Fruit fly (Drosophila melanogaster) whole organism, embryonic: ENCODE measurements around the gene temp.

Source experiments
- ATbp ChIP-seq: fragments of 200-800 bp; sonication (Bioruptor generic); optimal IDR thresholded peaks from 2 replicates; lab custom pipeline; 2017; ENCODE audit warnings: missing biosample characterization, mild to moderate bottlenecking, missing genetic modification characterization, missing genetic modification reagents
- Antp ChIP-seq: fragments of 200-800 bp; sonication (Bioruptor generic); optimal IDR thresholded peaks from 3 replicates; lab custom pipeline; 2016; ENCODE audit warnings: missing biosample characterization, missing genetic modification characterization
- Atf6 ChIP-seq: fragments of 200-800 bp; sonication (Bioruptor generic); IDR thresholded peaks from 2 replicates; pipeline ENCODE4 v1.3.6; 2022; ENCODE audit warnings: missing biosample characterization, missing genetic modification characterization
- CG11093 ChIP-seq: fragments of 200-800 bp; sonication (Bioruptor generic); IDR thresholded peaks from 3 replicates; pipeline ENCODE4 v1.3.6; 2022; ENCODE audit warnings: missing biosample characterization, missing genetic modification characterization
- CG11560 ChIP-seq: fragments of 200-800 bp; sonication (Bioruptor generic); IDR thresholded peaks from 3 replicates; pipeline ENCODE4 v1.3.6; 2022; ENCODE audit warnings: missing biosample characterization, missing genetic modification characterization
- CG13123 ChIP-seq: fragments of 200-800 bp; sonication (Bioruptor generic); optimal IDR thresholded peaks from 2 replicates; lab custom pipeline; 2016; ENCODE audit warnings: missing biosample characterization, missing genetic modification characterization
- CG13894 ChIP-seq: fragments of 200-800 bp; sonication (Bioruptor generic); optimal IDR thresholded peaks from 3 replicates; lab custom pipeline; 2018; ENCODE audit warnings: missing biosample characterization, mild to moderate bottlenecking, missing genetic modification characterization, moderate library complexity
- CG14667 ChIP-seq: fragments of 200-800 bp; sonication (Bioruptor generic); IDR thresholded peaks from 2 replicates; pipeline ENCODE4 v1.3.6; 2022; ENCODE audit warnings: missing biosample characterization, missing genetic modification characterization
- CG1529 ChIP-seq: fragments of 200-800 bp; sonication (Bioruptor generic); optimal IDR thresholded peaks from 3 replicates; lab custom pipeline; 2018; ENCODE audit warnings: missing biosample characterization, missing genetic modification characterization
- CG17912 ChIP-seq: fragments of 200-800 bp; sonication (Bioruptor generic); optimal IDR thresholded peaks from 2 replicates; lab custom pipeline; 2018; ENCODE audit warnings: missing biosample characterization, mild to moderate bottlenecking, missing genetic modification characterization
- CG18476 ChIP-seq: fragments of 200-800 bp; sonication (Bioruptor generic); optimal IDR thresholded peaks from 2 replicates; lab custom pipeline; 2016; ENCODE audit warnings: missing biosample characterization, mild to moderate bottlenecking, missing genetic modification characterization
- CG2678 ChIP-seq: fragments of 200-800 bp; sonication (Bioruptor generic); optimal IDR thresholded peaks from 3 replicates; lab custom pipeline; 2019; ENCODE audit warnings: missing biosample characterization, mild to moderate bottlenecking, missing genetic modification characterization, moderate library complexity
- CG2712 ChIP-seq: fragments of 200-800 bp; optimal IDR thresholded peaks from 3 replicates; lab custom pipeline; 2019; ENCODE audit warnings: missing biosample characterization, mild to moderate bottlenecking, missing genetic modification characterization, moderate library complexity
- CG30431 ChIP-seq: fragments of 200-800 bp; sonication (Bioruptor generic); optimal IDR thresholded peaks from 2 replicates; lab custom pipeline; 2017; ENCODE audit warnings: missing biosample characterization, missing genetic modification characterization
- CG31441 ChIP-seq: fragments of 200-800 bp; sonication (Bioruptor generic); IDR thresholded peaks from 2 replicates; pipeline ENCODE4 v1.3.6; 2022; ENCODE audit warnings: missing biosample characterization, missing genetic modification characterization
- CG4328 ChIP-seq: fragments of 200-800 bp; sonication (Bioruptor generic); optimal IDR thresholded peaks from 3 replicates; lab custom pipeline; 2017; ENCODE audit warnings: missing biosample characterization, missing genetic modification reagents, missing genetic modification characterization
- CG6765 ChIP-seq: fragments of 200-800 bp; sonication (Bioruptor generic); optimal IDR thresholded peaks from 3 replicates; lab custom pipeline; 2017; ENCODE audit warnings: missing biosample characterization, mild to moderate bottlenecking, missing genetic modification characterization
- CG7556 ChIP-seq: fragments of 200-800 bp; sonication (Bioruptor generic); optimal IDR thresholded peaks from 2 replicates; lab custom pipeline; 2017; ENCODE audit warnings: missing biosample characterization, mild to moderate bottlenecking, missing genetic modification characterization
- CG7786 ChIP-seq: fragments of 200-800 bp; sonication (Bioruptor generic); optimal IDR thresholded peaks from 2 replicates; lab custom pipeline; 2016; ENCODE audit warnings: missing biosample characterization, missing genetic modification characterization
- CG7839 ChIP-seq: fragments of 200-800 bp; sonication (Bioruptor generic); optimal IDR thresholded peaks from 3 replicates; lab custom pipeline; 2018; ENCODE audit warnings: missing biosample characterization, mild to moderate bottlenecking, missing genetic modification characterization, moderate library complexity
- CG8765 ChIP-seq: fragments of 200-800 bp; sonication (Bioruptor generic); IDR thresholded peaks from 2 replicates; pipeline ENCODE4 v1.3.6; 2022; ENCODE audit warnings: missing biosample characterization, missing genetic modification characterization
- Dfd ChIP-seq, 2 experiments: fragments of >200 bp; optimal IDR thresholded peaks; 2 replicates each; lab custom pipeline; 2017; ENCODE audit warnings: missing biosample characterization in 2 of 2, missing genetic modification characterization in 2 of 2
- Dip2 ChIP-seq: fragments of 200-800 bp; sonication (Bioruptor generic); IDR thresholded peaks from 2 replicates; pipeline ENCODE4 v1.3.6; 2022; ENCODE audit warnings: missing biosample characterization, missing genetic modification characterization
- ERR ChIP-seq: fragments of 200-800 bp; sonication (Bioruptor generic); optimal IDR thresholded peaks from 2 replicates; lab custom pipeline; 2016; ENCODE audit warnings: missing biosample characterization, missing genetic modification characterization
- Gsc ChIP-seq: fragments of 200-800 bp; sonication (Bioruptor generic); IDR thresholded peaks from 2 replicates; pipeline ENCODE4 v1.3.6; 2022; ENCODE audit warnings: missing biosample characterization, missing genetic modification characterization
- Gug ChIP-seq: fragments of 200-800 bp; sonication (Bioruptor generic); IDR thresholded peaks from 4 replicates; pipeline ENCODE4 v1.3.6; 2022; ENCODE audit warnings: missing biosample characterization, missing genetic modification characterization
- H15 ChIP-seq: fragments of 200-800 bp; sonication (Bioruptor generic); IDR thresholded peaks from 3 replicates; pipeline ENCODE4 v1.3.6; 2022; ENCODE audit warnings: missing biosample characterization, missing genetic modification characterization
- Hmx ChIP-seq: fragments of 200-800 bp; sonication (Bioruptor generic); optimal IDR thresholded peaks from 2 replicates; lab custom pipeline; 2016; ENCODE audit warnings: missing biosample characterization, missing genetic modification characterization
- Lhr ChIP-seq: fragments of 200-800 bp; sonication (Bioruptor generic); optimal IDR thresholded peaks from 3 replicates; lab custom pipeline; 2017; ENCODE audit warnings: mild to moderate bottlenecking, missing biosample characterization, missing genetic modification reagents, missing genetic modification characterization
- MESR4 ChIP-seq: fragments of 200-800 bp; sonication (Bioruptor generic); optimal IDR thresholded peaks from 2 replicates; lab custom pipeline; 2018; ENCODE audit warnings: missing biosample characterization, mild to moderate bottlenecking, missing genetic modification characterization, moderate library complexity
- Mad ChIP-seq: fragments of 200-800 bp; sonication (Bioruptor generic); optimal IDR thresholded peaks from 2 replicates; lab custom pipeline; 2016; ENCODE audit warnings: missing biosample characterization, missing genetic modification characterization
- Myb ChIP-seq: fragments of 200-800 bp; sonication (Bioruptor generic); optimal IDR thresholded peaks from 2 replicates; lab custom pipeline; 2016; ENCODE audit warnings: missing biosample characterization, missing genetic modification characterization
- Neu2 ChIP-seq: fragments of 200-800 bp; sonication (Bioruptor generic); optimal IDR thresholded peaks from 3 replicates; lab custom pipeline; 2016; ENCODE audit warnings: missing biosample characterization, missing genetic modification characterization, borderline replicate concordance
- abd-A ChIP-seq: fragments of 200-800 bp; sonication (Bioruptor generic); optimal IDR thresholded peaks from 3 replicates; lab custom pipeline; 2019; ENCODE audit warnings: missing biosample characterization, mild to moderate bottlenecking, missing genetic modification characterization, moderate library complexity
- ara ChIP-seq: fragments of 200-800 bp; sonication (Bioruptor generic); IDR thresholded peaks from 2 replicates; pipeline ENCODE4 v1.3.6; 2022; ENCODE audit warnings: missing biosample characterization, missing genetic modification characterization
- bbx ChIP-seq: fragments of 200-800 bp; sonication (Bioruptor generic); IDR thresholded peaks from 2 replicates; pipeline ENCODE4 v1.3.6; 2022; ENCODE audit warnings: missing biosample characterization, missing genetic modification characterization; ENCODE audit not compliant: partially characterized antibody
- btn ChIP-seq: fragments of 200-800 bp; sonication (Bioruptor generic); optimal IDR thresholded peaks from 2 replicates; lab custom pipeline; 2016; ENCODE audit warnings: missing biosample characterization, missing genetic modification characterization
- ci ChIP-seq: fragments of 200-800 bp; sonication (Bioruptor generic); IDR thresholded peaks from 3 replicates; pipeline ENCODE4 v1.3.6; 2022; ENCODE audit warnings: missing biosample characterization, missing genetic modification characterization
- dan ChIP-seq: fragments of 200-800 bp; sonication (Bioruptor generic); IDR thresholded peaks from 2 replicates; pipeline ENCODE4 v1.3.6; 2022; ENCODE audit warnings: missing biosample characterization, missing genetic modification characterization
- dimm ChIP-seq: fragments of 200-800 bp; sonication (Bioruptor generic); IDR thresholded peaks from 2 replicates; pipeline ENCODE4 v1.3.6; 2022; ENCODE audit warnings: missing biosample characterization, missing genetic modification characterization
- ems ChIP-seq: fragments of 200-800 bp; sonication (Bioruptor generic); optimal IDR thresholded peaks from 3 replicates; lab custom pipeline; 2016; ENCODE audit warnings: missing biosample characterization, missing genetic modification characterization
- gcm ChIP-seq: fragments of 200-800 bp; sonication (Bioruptor generic); optimal IDR thresholded peaks from 2 replicates; lab custom pipeline; 2019; ENCODE audit warnings: missing biosample characterization, mild to moderate bottlenecking, missing genetic modification characterization, moderate library complexity
- grn ChIP-seq: fragments of 200-800 bp; sonication (Bioruptor generic); optimal IDR thresholded peaks from 3 replicates; lab custom pipeline; 2017; ENCODE audit warnings: missing biosample characterization, missing genetic modification characterization
- ind ChIP-seq: fragments of 200-800 bp; sonication (Bioruptor generic); optimal IDR thresholded peaks from 3 replicates; lab custom pipeline; 2016; ENCODE audit warnings: missing biosample characterization, missing genetic modification characterization
- pb ChIP-seq: fragments of 200-800 bp; sonication (Bioruptor generic); optimal IDR thresholded peaks from 3 replicates; lab custom pipeline; 2016; ENCODE audit warnings: missing biosample characterization, missing genetic modification characterization
- peb ChIP-seq: fragments of 200-800 bp; sonication (Bioruptor generic); IDR thresholded peaks from 2 replicates; pipeline ENCODE4 v1.3.6; 2022; ENCODE audit warnings: missing biosample characterization, missing genetic modification characterization
- slou ChIP-seq: fragments of 200-800 bp; sonication (Bioruptor generic); optimal IDR thresholded peaks from 3 replicates; lab custom pipeline; 2016; ENCODE audit warnings: missing biosample characterization, missing genetic modification characterization
- slp2 ChIP-seq: fragments of 200-800 bp; sonication (Bioruptor generic); optimal IDR thresholded peaks from 2 replicates; lab custom pipeline; 2016; ENCODE audit warnings: missing biosample characterization, missing genetic modification characterization
- stwl ChIP-seq: fragments of 200-800 bp; sonication (Bioruptor generic); optimal IDR thresholded peaks from 3 replicates; lab custom pipeline; 2018; ENCODE audit warnings: missing biosample characterization, mild to moderate bottlenecking, missing genetic modification characterization, moderate library complexity
- tio ChIP-seq: fragments of 200-800 bp; sonication (Bioruptor generic); optimal IDR thresholded peaks from 2 replicates; lab custom pipeline; 2017; ENCODE audit warnings: missing biosample characterization, missing genetic modification characterization, inconsistent platforms

temp gene

DNA sequence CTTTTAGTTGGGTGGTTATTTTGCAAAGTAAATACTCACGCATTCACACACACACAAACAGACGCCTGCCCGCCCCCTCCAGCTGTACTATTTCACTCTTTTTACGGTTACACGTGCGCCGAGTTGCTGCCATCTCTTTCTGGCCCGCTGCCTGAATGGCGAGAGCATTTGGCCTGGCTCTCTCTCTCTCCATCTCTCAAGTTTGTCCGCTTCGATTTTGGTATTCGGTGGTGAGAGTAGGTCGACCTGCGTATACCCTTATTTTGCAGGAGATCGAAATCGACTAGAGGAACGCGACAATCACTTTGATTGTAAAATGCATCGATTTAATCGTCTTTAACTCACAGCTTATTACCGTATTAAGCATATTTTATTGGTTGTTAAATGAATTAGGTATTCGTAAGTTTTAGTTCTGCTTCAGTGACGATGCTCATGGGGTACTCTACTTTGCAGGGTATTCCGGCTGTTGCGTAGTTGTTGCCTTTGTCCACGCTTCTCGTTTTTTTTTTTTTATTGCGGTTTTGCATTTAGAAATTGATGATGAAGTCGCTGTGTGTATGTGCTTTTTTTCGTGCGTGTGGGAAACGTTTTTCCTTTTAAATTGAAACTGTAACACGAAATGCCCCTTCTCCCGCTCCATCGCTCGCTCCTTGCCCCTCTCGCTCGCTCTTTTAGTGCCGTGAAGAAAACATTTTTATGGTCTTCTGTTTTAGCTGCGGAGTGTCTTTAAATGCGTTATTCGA lies 41.6 kb upstream of the temp start (continued):
- TF ChIP-seq CG14667 (GFP tag; lab: Robert Waterston, UW) (peak; percentile 57), pb (peak; percentile 92), stwl (tag; lab: Kevin White, UChicago) (no peak), Hmx (GFP tag; lab: Kevin White, UChicago) (peak; percentile 3), abd-A (tag; lab: Kevin White, UChicago) (peak; percentile 92), CG6765 (GFP tag; lab: Kevin White, UChicago) (peak; percentile 82), CG31441 (GFP tag; lab: Robert Waterston, UW) (peak; percentile 81), Mad (GFP tag; lab: Kevin White, UChicago) (peak; percentile 93), CG17912 (no peak), ara (GFP tag; lab: Robert Waterston, UW) (peak; percentile 74), ind (peak; percentile 89), peb (peak; percentile 77; the same call in 1 of the 2 replicates), Gsc (peak; percentile 54; the same call in 1 of the 2 replicates), Antp (GFP tag; lab: Kevin White, UChicago) (peak; percentile 91), CG8765 (peak; percentile 61), H15 (GFP tag; lab: Robert Waterston, UW) (peak; percentile 46; the same call in 1 of the 3 replicates), CG18476 (GFP tag; lab: Kevin White, UChicago) (peak; percentile 84), btn (GFP tag; lab: Kevin White, UChicago) (peak; percentile 90), CG2712 (tag; lab: Kevin White, UChicago) (peak; percentile 90), bbx (GFP tag; lab: Robert Waterston, UW) (no peak), CG7839 (peak; percentile 92), slou (GFP tag; lab: Kevin White, UChicago) (peak; percentile 64), grn (GFP tag; lab: Kevin White, UChicago) (peak; percentile 19), Atf6 (GFP tag; lab: Robert Waterston, UW) (peak; percentile 88), ERR (GFP tag; lab: Kevin White, UChicago) (peak; percentile 84), Neu2 (GFP tag; lab: Kevin White, UChicago) (peak; percentile 68), Myb (GFP tag; lab: Kevin White, UChicago) (peak; percentile 84), CG1529 (GFP tag; lab: Kevin White, UChicago) (peak; percentile 84), CG13123 (GFP tag; lab: Kevin White, UChicago) (peak; percentile 62), MESR4 (GFP tag; lab: Kevin White, UChicago) (peak; percentile 26), Gug (peak; percentile 80), Dfd (GFP tag; optimal IDR thresholded peaks at IDR 0.05; lab: Kevin White, UChicago) (no peak), ATbp (GFP tag; lab: Kevin White, UChicago) (peak; percentile 83), slp2 (GFP tag; lab: Kevin White, UChicago) (peak; percentile 92), Lhr (GFP tag; lab: Kevin White, UChicago) (peak; percentile 63), CG13894 (tag; lab: Kevin White, UChicago) (peak; percentile 64), ems (peak; percentile 91), ci (peak; percentile 84), CG11093 (GFP tag; lab: Robert Waterston, UW) (peak; percentile 66; the same call in 1 of the 3 replicates), Dip2 (GFP tag; lab: Robert Waterston, UW) (no peak), CG7786 (GFP tag; lab: Kevin White, UChicago) (peak; percentile 96), tio (GFP tag; lab: Kevin White, UChicago) (peak; percentile 72), CG7556 (GFP tag; lab: Kevin White, UChicago) (peak; percentile 91), CG2678 (tag; lab: Kevin White, UChicago) (peak; percentile 92), gcm (peak; percentile 83), CG4328 (GFP tag; lab: Kevin White, UChicago) (peak; percentile 70), dan (GFP tag; lab: Robert Waterston, UW) (0 out of 2 replicates have a peak, but pooled peaks have one; percentile 28), CG11560 (tag; lab: Robert Waterston, UW) (peak; percentile 54; the same call in 2 of the 3 replicates), dimm (GFP tag; lab: Robert Waterston, UW) (peak; percentile 40; the same call in 1 of the 2 replicates), CG30431 (GFP tag; lab: Kevin White, UChicago) (peak; percentile 82)
